Worm (Caenorhabditis elegans): ENCODE results near the gene vha-17.

DNA sequence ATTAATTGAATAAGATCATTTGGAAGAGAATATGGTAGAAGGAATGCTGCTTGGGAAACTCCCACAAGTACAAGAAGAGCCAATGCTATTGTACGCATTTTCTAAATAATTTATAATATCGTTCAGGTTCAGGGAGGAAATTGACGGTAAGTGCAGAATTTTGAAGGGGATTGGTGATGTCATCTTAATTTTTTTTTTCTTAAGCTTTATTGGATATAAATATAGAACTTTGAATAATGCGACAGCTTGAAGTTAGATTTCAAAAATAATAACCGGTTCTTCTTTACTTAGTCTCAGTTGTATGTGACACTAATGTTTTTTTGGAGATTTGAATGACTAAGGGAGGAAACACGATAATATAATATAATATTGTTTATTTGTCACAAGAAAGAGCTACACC is 9.2 kb downstream of the vha-17 start, which contains the start of gene nspg-7.1:
- no peak for TF ChIP-seq nhr-90 (tag; optimal IDR thresholded peaks at IDR 0.05)
- TF ChIP-seq ccch-3 (GFP tag; optimal IDR thresholded peaks at IDR 0.05), result no peak
- no peak for TF ChIP-seq fkh-3 (tag; optimal IDR thresholded peaks at IDR 0.05)
- TF ChIP-seq nfyb-1 (GFP tag; IDR thresholded peaks at IDR 0.05), result no peak
- no peak for TF ChIP-seq F52B5.7 (tag; optimal IDR thresholded peaks at IDR 0.05)
